Worm (Caenorhabditis elegans): ENCODE results near the gene nlp-80.

Gene nlp-80

ce11 chrV:11083691-11084090 lies 18.3 kb upstream of the nlp-80 start (continued):
- TF ChIP-seq F13H6.1 (tag; optimal IDR thresholded peaks at IDR 0.05) (peak; percentile 84), egl-27 (tag; optimal IDR thresholded peaks at IDR 0.05) (no peak), lsy-2 (tag; optimal IDR thresholded peaks at IDR 0.05) (peak in 1 of 2 experiments; percentile 62), fos-1 (tag; optimal IDR thresholded peaks at IDR 0.05) (no peak)

DNA sequence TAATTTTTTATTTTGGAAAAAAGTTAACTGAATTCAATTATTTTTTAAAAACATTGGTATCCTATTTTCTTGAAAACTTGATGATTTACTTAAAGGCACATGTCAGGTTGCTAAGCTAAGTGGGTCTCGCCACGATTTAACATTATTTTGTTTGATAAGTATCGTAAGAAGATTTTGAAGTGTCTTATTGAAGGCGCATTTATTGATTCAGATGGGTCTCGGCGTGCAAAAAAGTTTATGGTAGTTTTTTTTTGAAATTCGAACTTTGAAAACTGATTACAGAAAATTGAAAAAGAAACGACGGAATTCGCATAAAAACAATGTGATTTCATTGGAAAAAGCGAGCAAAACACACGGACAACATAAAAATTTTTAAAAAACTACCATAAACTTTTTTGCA lies 17.6 kb upstream of the nlp-80 start:
- TF ChIP-seq fos-1 (tag; optimal IDR thresholded peaks at IDR 0.05) (no peak), R02D3.7 (tag; optimal IDR thresholded peaks at IDR 0.05) (no peak), lin-13 (GFP tag; optimal IDR thresholded peaks at IDR 0.05) (no peak), skn-1 (tag; optimal IDR thresholded peaks at IDR 0.05) (no peak), ztf-11 (tag; optimal IDR thresholded peaks at IDR 0.05) (no peak), nhr-10 (tag; optimal IDR thresholded peaks at IDR 0.05) (no peak), lsy-2 (tag; optimal IDR thresholded peaks at IDR 0.05) (no peak), ZK546.5 (tag; optimal IDR thresholded peaks at IDR 0.05) (no peak), crh-2 (tag; optimal IDR thresholded peaks at IDR 0.05) (no peak), egl-27 (tag; optimal IDR thresholded peaks at IDR 0.05) (no peak), nhr-129 (tag; optimal IDR thresholded peaks at IDR 0.05) (no peak), C34F6.9 (tag; optimal IDR thresholded peaks at IDR 0.05) (no peak), mdl-1 (tag; optimal IDR thresholded peaks at IDR 0.05) (no peak), ztf-1 (GFP tag; conservative IDR thresholded peaks at IDR 0.05) (no peak), nhr-77 (tag; optimal IDR thresholded peaks at IDR 0.05) (no peak), dmd-4 (tag; optimal IDR thresholded peaks at IDR 0.05) (no peak)

DNA sequence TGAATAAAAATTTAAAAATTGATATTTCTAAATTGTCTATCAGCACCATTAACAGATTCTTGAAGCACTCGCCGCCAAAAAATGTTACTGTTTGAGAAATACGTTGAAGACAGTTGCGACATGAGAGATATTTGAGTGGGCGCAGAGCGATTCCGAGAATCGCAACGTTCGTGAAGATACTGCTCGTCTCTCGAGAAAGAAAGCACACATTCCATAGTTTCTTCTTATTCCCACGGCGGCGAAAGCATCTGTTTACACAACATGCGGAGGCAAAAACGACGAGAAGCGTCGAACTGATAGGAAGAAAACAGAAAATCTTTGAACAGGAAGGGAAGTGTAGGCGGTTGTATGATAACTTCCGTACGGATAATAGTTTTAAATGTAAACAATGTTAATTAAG lies 17.1 kb upstream of the nlp-80 start:
- TF ChIP-seq nhr-12 (tag; optimal IDR thresholded peaks at IDR 0.05): no peak
- no peak for TF ChIP-seq ceh-16 (tag; optimal IDR thresholded peaks at IDR 0.05)
- TF ChIP-seq mdl-1 (tag; optimal IDR thresholded peaks at IDR 0.05): no peak
- TF ChIP-seq ztf-11 (tag; optimal IDR thresholded peaks at IDR 0.05): no peak
- TF ChIP-seq unc-55 (GFP tag; optimal IDR thresholded peaks at IDR 0.05): no peak
- TF ChIP-seq nhr-25 (tag; optimal IDR thresholded peaks at IDR 0.05): no peak
- no peak for TF ChIP-seq Y55F3AM.14 (GFP tag; optimal IDR thresholded peaks at IDR 0.05)
- peak; percentile 38 for TF ChIP-seq ama-1 (optimal IDR thresholded peaks at IDR 0.05)
- TF ChIP-seq fos-1 (tag; optimal IDR thresholded peaks at IDR 0.05): no peak
- peak; percentile 81 for TF ChIP-seq sma-9 (GFP tag; optimal IDR thresholded peaks at IDR 0.05)
- no peak for TF ChIP-seq sma-9 (tag; optimal IDR thresholded peaks at IDR 0.05)
- peak; percentile 68 for TF ChIP-seq nhr-6 (tag; optimal IDR thresholded peaks at IDR 0.05)
- TF ChIP-seq ZK546.5 (tag; optimal IDR thresholded peaks at IDR 0.05): no peak
- TF ChIP-seq lin-13 (GFP tag; optimal IDR thresholded peaks at IDR 0.05): peak; percentile 21
- TF ChIP-seq nhr-10 (tag; optimal IDR thresholded peaks at IDR 0.05): no peak
- TF ChIP-seq C34F6.9 (tag; optimal IDR thresholded peaks at IDR 0.05): peak; percentile 14
- TF ChIP-seq peb-1 (tag; optimal IDR thresholded peaks at IDR 0.05): no peak
- no peak for TF ChIP-seq nhr-11 (tag; optimal IDR thresholded peaks at IDR 0.05)
- TF ChIP-seq egl-27 (tag; optimal IDR thresholded peaks at IDR 0.05): no peak
- TF ChIP-seq nhr-237 (tag; optimal IDR thresholded peaks at IDR 0.05): no peak
- TF ChIP-seq unc-62 (GFP tag; optimal IDR thresholded peaks at IDR 0.05): no peak
- no peak for TF ChIP-seq aly-2 (tag; optimal IDR thresholded peaks at IDR 0.05)
- TF ChIP-seq mab-5 (tag; optimal IDR thresholded peaks at IDR 0.05): no peak
- TF ChIP-seq nhr-129 (tag; optimal IDR thresholded peaks at IDR 0.05): peak; percentile 78
- TF ChIP-seq sma-3 (GFP tag; optimal IDR thresholded peaks at IDR 0.05): peak; percentile 73
- TF ChIP-seq F13H6.1 (tag; optimal IDR thresholded peaks at IDR 0.05): peak; percentile 86
- TF ChIP-seq lin-39 (tag; optimal IDR thresholded peaks at IDR 0.05): no peak
- no peak for TF ChIP-seq mbf-1 (tag; optimal IDR thresholded peaks at IDR 0.05)
- TF ChIP-seq unc-39 (tag; optimal IDR thresholded peaks at IDR 0.05): no peak
- TF ChIP-seq ztf-1 (GFP tag; conservative IDR thresholded peaks at IDR 0.05): no peak
- TF ChIP-seq alr-1 (tag; optimal IDR thresholded peaks at IDR 0.05): no peak
- TF ChIP-seq sem-4 (tag; optimal IDR thresholded peaks at IDR 0.05): peak; percentile 33
- no peak for TF ChIP-seq lin-11 (tag; optimal IDR thresholded peaks at IDR 0.05)
- TF ChIP-seq blmp-1 (tag; optimal IDR thresholded peaks at IDR 0.05; ENCODE audit: insufficient read depth): no peak
- TF ChIP-seq nhr-21 (tag; optimal IDR thresholded peaks at IDR 0.05): no peak
- TF ChIP-seq R02D3.7 (tag; optimal IDR thresholded peaks at IDR 0.05): no peak
- TF ChIP-seq gmeb-1 (tag; optimal IDR thresholded peaks at IDR 0.05): no peak
- no peak for TF ChIP-seq zag-1 (tag; optimal IDR thresholded peaks at IDR 0.05)
- TF ChIP-seq snpc-4 (tag; optimal IDR thresholded peaks at IDR 0.05): no peak
- no peak for TF ChIP-seq skn-1 (tag; optimal IDR thresholded peaks at IDR 0.05)
- peak; percentile 14 for TF ChIP-seq crh-2 (tag; optimal IDR thresholded peaks at IDR 0.05)
- no peak for TF ChIP-seq dmd-4 (tag; optimal IDR thresholded peaks at IDR 0.05)
- no peak for TF ChIP-seq nhr-23 (tag; optimal IDR thresholded peaks at IDR 0.05)
- peak; percentile 79 for TF ChIP-seq ztf-4 (tag; optimal IDR thresholded peaks at IDR 0.05)
- TF ChIP-seq elt-3 (tag; optimal IDR thresholded peaks at IDR 0.05): no peak
- peak; percentile 14 to 48 for TF ChIP-seq lsy-2 (tag; optimal IDR thresholded peaks at IDR 0.05)
- no peak for TF ChIP-seq nhr-77 (tag; optimal IDR thresholded peaks at IDR 0.05)
- TF ChIP-seq elt-1 (tag; optimal IDR thresholded peaks at IDR 0.05): no peak
- TF ChIP-seq ceh-82 (tag; optimal IDR thresholded peaks at IDR 0.05): no peak

Measured in whole organism, L2 larva.